Worm (Caenorhabditis elegans) whole organism, late embryonic: Measurements from ENCODE around the gene bcf-1.

ENCODE experiments used
- K02D7.2 ChIP-seq: sonication (generic microtip); optimal IDR thresholded peaks from 2 replicates; lab custom pipeline; 2017; ENCODE audit warnings: mild to moderate bottlenecking, missing genetic modification characterization, missing compliant biosample characterization
- K09A11.1 ChIP-seq: sonication (generic microtip); optimal IDR thresholded peaks from 2 replicates; lab custom pipeline; 2017; ENCODE audit warnings: antibody characterized with exemption, mild to moderate bottlenecking, missing genetic modification characterization, missing compliant biosample characterization; ENCODE audit not compliant: insufficient read depth
- T23F11.4 ChIP-seq: fragments of 200-800 bp; sonication (Bioruptor generic); optimal IDR thresholded peaks from 2 replicates; lab custom pipeline; 2018; ENCODE audit warnings: mild to moderate bottlenecking, missing genetic modification characterization, missing compliant biosample characterization
- Y22D7AL.16 ChIP-seq: sonication (generic microtip); optimal IDR thresholded peaks from 2 replicates; lab custom pipeline; 2016; ENCODE audit warnings: missing genetic modification characterization, missing compliant biosample characterization
- ahr-1 ChIP-seq: sonication (generic microtip); optimal IDR thresholded peaks from 2 replicates; lab custom pipeline; 2016; ENCODE audit warnings: missing genetic modification characterization, missing compliant biosample characterization
- ama-1 ChIP-seq: fragments of 150-350 bp; optimal IDR thresholded peaks from 2 replicates; lab custom pipeline; 2014
- ceh-14 ChIP-seq: sonication (generic microtip); optimal IDR thresholded peaks from 2 replicates; lab custom pipeline; 2016; ENCODE audit warnings: missing genotype, missing genetic modification characterization, missing compliant biosample characterization
- ceh-19 ChIP-seq: fragments of 200-800 bp; sonication (Bioruptor generic); optimal IDR thresholded peaks from 2 replicates; lab custom pipeline; 2018; ENCODE audit warnings: mild to moderate bottlenecking, missing genetic modification characterization, missing compliant biosample characterization
- ceh-2 ChIP-seq: sonication (generic microtip); optimal IDR thresholded peaks from 2 replicates; lab custom pipeline; 2016; ENCODE audit warnings: missing genotype, missing genetic modification characterization, missing compliant biosample characterization
- ceh-22 ChIP-seq: sonication (generic microtip); optimal IDR thresholded peaks from 2 replicates; lab custom pipeline; 2017; ENCODE audit warnings: missing biosample characterization, missing genetic modification characterization
- ceh-31 ChIP-seq: sonication (generic microtip); optimal IDR thresholded peaks from 2 replicates; lab custom pipeline; 2016; ENCODE audit warnings: missing genetic modification characterization, missing compliant biosample characterization
- ceh-48 ChIP-seq: sonication (generic microtip); optimal IDR thresholded peaks from 2 replicates; lab custom pipeline; 2016; ENCODE audit warnings: missing genetic modification characterization, inconsistent platforms, missing compliant biosample characterization
- ceh-9 ChIP-seq: sonication (generic microtip); optimal IDR thresholded peaks from 2 replicates; lab custom pipeline; 2016; ENCODE audit warnings: mild to moderate bottlenecking, missing genetic modification characterization, inconsistent platforms, missing compliant biosample characterization
- che-1 ChIP-seq: sonication (generic microtip); optimal IDR thresholded peaks from 2 replicates; lab custom pipeline; 2016; ENCODE audit warnings: mild to moderate bottlenecking, missing genetic modification characterization, missing compliant biosample characterization
- dmd-4 ChIP-seq: sonication (generic microtip); optimal IDR thresholded peaks from 2 replicates; lab custom pipeline; 2016; ENCODE audit warnings: borderline replicate concordance, missing genetic modification characterization, missing compliant biosample characterization
- ets-4 ChIP-seq: sonication (generic microtip); optimal IDR thresholded peaks from 2 replicates; lab custom pipeline; 2016; ENCODE audit warnings: missing genetic modification characterization, missing compliant biosample characterization
- fax-1 ChIP-seq: sonication (generic microtip); optimal IDR thresholded peaks from 2 replicates; lab custom pipeline; 2016; ENCODE audit warnings: missing genotype, missing genetic modification characterization, missing compliant biosample characterization
- fkh-10 ChIP-seq: fragments of 150-350 bp; optimal IDR thresholded peaks from 2 replicates; lab custom pipeline; 2014; ENCODE audit warnings: missing biosample characterization, missing genetic modification reagents, missing genetic modification characterization
- fkh-6 ChIP-seq: sonication (generic microtip); optimal IDR thresholded peaks from 2 replicates; lab custom pipeline; 2016; ENCODE audit warnings: missing genetic modification characterization, missing compliant biosample characterization
- gmeb-2 ChIP-seq: sonication (generic microtip); optimal IDR thresholded peaks from 2 replicates; lab custom pipeline; 2016; ENCODE audit warnings: missing genetic modification characterization, inconsistent platforms, missing compliant biosample characterization
- hlh-30 ChIP-seq: sonication (generic microtip); optimal IDR thresholded peaks from 2 replicates; lab custom pipeline; 2017; ENCODE audit warnings: antibody characterized with exemption, missing genetic modification characterization, missing compliant biosample characterization; ENCODE audit not compliant: insufficient read depth
- hlh-6 ChIP-seq: sonication (generic microtip); optimal IDR thresholded peaks from 2 replicates; lab custom pipeline; 2016; ENCODE audit warnings: missing genotype, missing genetic modification characterization, missing compliant biosample characterization
- madf-2 ChIP-seq: sonication (generic microtip); optimal IDR thresholded peaks from 2 replicates; lab custom pipeline; 2017; ENCODE audit warnings: missing genetic modification characterization, missing compliant biosample characterization
- mec-3 ChIP-seq: sonication (generic microtip); optimal IDR thresholded peaks from 2 replicates; lab custom pipeline; 2016; ENCODE audit warnings: borderline replicate concordance, missing genetic modification characterization, missing compliant biosample characterization
- nfya-1 ChIP-seq: sonication (generic microtip); optimal IDR thresholded peaks from 2 replicates; lab custom pipeline; 2017; ENCODE audit warnings: missing genetic modification characterization, mild to moderate bottlenecking, missing compliant biosample characterization, antibody characterized with exemption, moderate library complexity
- nhr-11 ChIP-seq: fragments of 150-350 bp; optimal IDR thresholded peaks from 2 replicates; lab custom pipeline; 2014; ENCODE audit warnings: missing biosample characterization, missing genetic modification characterization
- odd-2 ChIP-seq: sonication (generic microtip); optimal IDR thresholded peaks from 2 replicates; lab custom pipeline; 2017; ENCODE audit warnings: antibody characterized with exemption, mild to moderate bottlenecking, missing genetic modification characterization, missing compliant biosample characterization
- pat-9 ChIP-seq: fragments of 200-800 bp; sonication (Bioruptor generic); optimal IDR thresholded peaks from 2 replicates; lab custom pipeline; 2018; ENCODE audit warnings: mild to moderate bottlenecking, missing genetic modification characterization, moderate library complexity, missing compliant biosample characterization
- pha-4 ChIP-seq: fragments of 150-350 bp; optimal IDR thresholded peaks from 2 replicates; lab custom pipeline; 2018; ENCODE audit warnings: missing biosample characterization, missing genetic modification reagents, missing genetic modification characterization
- pqm-1 ChIP-seq: sonication (generic microtip); optimal IDR thresholded peaks from 2 replicates; lab custom pipeline; 2016; ENCODE audit warnings: missing genetic modification characterization, missing compliant biosample characterization
- pros-1 ChIP-seq: fragments of 150-350 bp; optimal IDR thresholded peaks from 2 replicates; lab custom pipeline; 2014; ENCODE audit warnings: missing biosample characterization, missing genetic modification reagents, missing genetic modification characterization
- ref-2 ChIP-seq: sonication (generic microtip); optimal IDR thresholded peaks from 2 replicates; lab custom pipeline; 2016; ENCODE audit warnings: missing genetic modification characterization, missing compliant biosample characterization
- sdc-2 ChIP-seq: sonication (generic microtip); optimal IDR thresholded peaks from 2 replicates; lab custom pipeline; 2016; ENCODE audit warnings: missing genotype, missing genetic modification characterization, missing compliant biosample characterization
- sox-2 ChIP-seq: fragments of 200-800 bp; sonication (Bioruptor generic); IDR thresholded peaks from 2 replicates; pipeline ENCODE4 v1.3.6; 2022; ENCODE audit warnings: missing genetic modification reagents, missing genetic modification characterization, missing compliant biosample characterization
- sox-4 ChIP-seq: sonication (generic microtip); optimal IDR thresholded peaks from 2 replicates; lab custom pipeline; 2017; ENCODE audit warnings: mild to moderate bottlenecking, missing genetic modification characterization, inconsistent platforms, missing compliant biosample characterization
- tbx-2 ChIP-seq: sonication (generic microtip); optimal IDR thresholded peaks from 2 replicates; lab custom pipeline; 2016; ENCODE audit warnings: missing genetic modification characterization, missing compliant biosample characterization
- unc-42 ChIP-seq: sonication (generic microtip); optimal IDR thresholded peaks from 2 replicates; lab custom pipeline; 2016; ENCODE audit warnings: missing genotype, missing genetic modification characterization, missing compliant biosample characterization
- unc-55 ChIP-seq: sonication (generic microtip); optimal IDR thresholded peaks from 2 replicates; lab custom pipeline; 2017; ENCODE audit warnings: missing biosample characterization, missing genetic modification reagents, missing genetic modification characterization
- unc-86 ChIP-seq: sonication (generic microtip); optimal IDR thresholded peaks from 2 replicates; lab custom pipeline; 2016; ENCODE audit warnings: missing genetic modification characterization, missing compliant biosample characterization

Gene bcf-1

DNA sequence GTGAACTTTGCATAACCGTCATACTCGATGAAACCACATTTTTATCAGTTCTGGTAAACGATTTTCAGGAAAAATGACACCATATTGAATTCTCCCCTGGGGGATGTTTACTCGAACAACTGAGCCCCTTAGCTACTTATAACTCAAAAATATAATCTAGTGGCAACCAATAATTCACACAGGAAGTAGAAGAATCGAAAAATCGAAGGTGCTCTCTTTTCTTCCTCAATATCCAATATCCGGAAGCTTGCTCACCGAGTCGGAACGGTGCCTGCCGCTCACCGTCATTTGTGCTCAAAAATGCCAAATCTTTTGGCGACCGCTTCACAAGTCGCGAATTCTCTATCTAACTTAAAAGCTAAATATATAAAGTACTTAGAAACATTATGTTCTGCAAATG, 33.5 kb upstream of the bcf-1 start, which contains the start of gene T05H4.3:
TSS of gene T05H4.3 (plus strand) at position 301 of the 400 bp plus-strand sequence.
- TF ChIP-seq fkh-6 (tag; lab: Kevin White, UChicago) (no peak), ceh-31 (no peak), unc-86 (tag; lab: Kevin White, UChicago) (no peak), ama-1 (lab: Kevin White, UChicago) (no peak), ceh-9 (tag; lab: Kevin White, UChicago) (no peak), ceh-14 (no peak), ceh-48 (tag; lab: Kevin White, UChicago) (no peak), mec-3 (no peak), sox-4 (no peak), madf-2 (tag; lab: Kevin White, UChicago) (no peak), hlh-6 (tag; lab: Kevin White, UChicago) (no peak), che-1 (tag; lab: Kevin White, UChicago) (no peak), ceh-22 (tag; lab: Kevin White, UChicago) (no peak)

DNA sequence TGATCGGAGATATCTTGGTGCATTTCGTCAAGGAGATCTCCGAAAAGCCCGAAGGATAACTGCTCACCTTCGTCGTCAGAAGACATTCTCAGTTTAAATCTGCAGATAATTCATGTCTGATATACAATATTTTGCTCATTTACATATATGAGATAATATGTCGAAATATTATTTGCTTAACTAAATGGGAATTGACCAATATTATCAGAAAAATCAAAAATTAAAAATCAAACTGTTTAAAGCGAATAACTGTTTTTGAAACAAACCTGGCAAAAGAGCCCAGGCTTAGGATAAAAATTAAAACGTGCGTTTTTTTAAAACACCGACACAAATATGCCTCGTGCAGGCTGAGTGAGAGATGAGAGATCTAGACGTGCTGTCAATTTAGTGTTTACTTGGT, 33.0 kb upstream of the bcf-1 start, which contains the start of gene T05H4.15:
TSS of gene T05H4.15 (minus strand) at position 101 of the 400 bp plus-strand sequence.
- no peak for TF ChIP-seq ceh-19 (GFP tag; lab: Kevin White, UChicago)
- TF ChIP-seq dmd-4, result no peak
- TF ChIP-seq tbx-2 (tag; lab: Kevin White, UChicago), result no peak
- no peak for TF ChIP-seq K09A11.1 (tag; lab: Kevin White, UChicago)
- TF ChIP-seq Y22D7AL.16 (tag; lab: Kevin White, UChicago), result no peak
- TF ChIP-seq hlh-30 (tag; lab: Kevin White, UChicago), result no peak
- TF ChIP-seq, all 69 proteins: peak for 0

- TF ChIP-seq ceh-22 (tag; lab: Kevin White, UChicago), result no peak
- no peak for TF ChIP-seq ets-4 (tag; lab: Kevin White, UChicago)
- TF ChIP-seq ceh-2, result no peak
- no peak for TF ChIP-seq ref-2 (tag; lab: Kevin White, UChicago)
- TF ChIP-seq ceh-9 (tag; lab: Kevin White, UChicago), result no peak
- no peak for TF ChIP-seq nhr-11
- no peak for TF ChIP-seq sox-2 (GFP tag; lab: Robert Waterston, UW)
- TF ChIP-seq ceh-31, result no peak
- TF ChIP-seq pros-1, result no peak
- no peak for TF ChIP-seq unc-42 (tag; lab: Kevin White, UChicago)
- TF ChIP-seq fax-1 (tag; lab: Kevin White, UChicago), result no peak
- no peak for TF ChIP-seq dmd-4
- no peak for TF ChIP-seq odd-2 (tag; lab: Kevin White, UChicago)
- TF ChIP-seq nfya-1 (tag; lab: Kevin White, UChicago), result no peak
- no peak for TF ChIP-seq ceh-19 (GFP tag; lab: Kevin White, UChicago)
- TF ChIP-seq pat-9 (tag; lab: Kevin White, UChicago), result no peak
- TF ChIP-seq, all 69 proteins: peak for 0
These were observed 30.0 kb upstream of the bcf-1 start, which contains the start of gene T05H4.4 for ce11 chrV:6438601-6439000. TSS of gene T05H4.4 (plus strand) at chrV:6438901.

DNA sequence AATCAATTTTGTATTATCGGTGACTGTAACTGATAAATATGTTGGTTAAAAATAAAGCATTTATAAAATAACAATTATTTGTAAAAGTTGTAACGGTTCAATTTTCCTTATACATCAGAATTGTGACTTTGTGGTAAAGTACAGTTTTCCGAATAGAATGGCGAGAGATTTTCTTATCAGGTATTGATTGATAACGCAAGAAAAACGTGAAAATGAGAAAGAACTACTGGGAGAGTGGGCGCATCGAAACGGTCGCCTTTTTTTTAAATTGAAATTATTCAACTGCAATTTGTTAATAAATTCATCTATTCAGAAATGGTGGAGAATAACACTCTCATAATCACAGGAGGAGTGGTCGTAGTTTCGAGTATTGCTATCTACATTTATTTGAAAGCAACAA, 27.7 kb upstream of the bcf-1 start, which contains the start of gene hpo-19:
TSS of gene hpo-19 (plus strand) at position 314 of the 400 bp plus-strand sequence.
- TF ChIP-seq K02D7.2 (tag; lab: Kevin White, UChicago), result no peak
- TF ChIP-seq ref-2 (tag; lab: Kevin White, UChicago), result no peak
- TF ChIP-seq unc-55 (GFP tag; lab: Kevin White, UChicago), result no peak
- TF ChIP-seq sdc-2 (tag; lab: Kevin White, UChicago), result no peak
- no peak for TF ChIP-seq T23F11.4
- no peak for TF ChIP-seq gmeb-2 (tag; lab: Kevin White, UChicago)
- TF ChIP-seq fkh-10 (GFP tag; lab: Kevin White, UChicago), result no peak
- no peak for TF ChIP-seq pha-4
- TF ChIP-seq ahr-1 (tag; lab: Kevin White, UChicago), result no peak
- TF ChIP-seq pqm-1 (tag; lab: Kevin White, UChicago), result no peak
- no peak for TF ChIP-seq madf-2 (tag; lab: Kevin White, UChicago)
